Fruit fly (Drosophila melanogaster) Kc167 (cell line): Measurements from ENCODE around the gene ND-B8.

Source experiments
- Myc ChIP-seq: fragments of >200 bp; optimal IDR thresholded peaks from 2 replicates; lab custom pipeline; 2017; ENCODE audit warnings: missing external identifiers
- Sin3A ChIP-seq: fragments of >200 bp; optimal IDR thresholded peaks from 2 replicates; lab custom pipeline; 2018; ENCODE audit warnings: missing external identifiers
- h ChIP-seq: fragments of >200 bp; optimal IDR thresholded peaks from 3 replicates; lab custom pipeline; 2018; ENCODE audit warnings: missing external identifiers
- insv ChIP-seq: fragments of >200 bp; optimal IDR thresholded peaks from 3 replicates; lab custom pipeline; 2018; ENCODE audit warnings: missing external identifiers
- psq ChIP-seq: fragments of >200 bp; optimal IDR thresholded peaks from 2 replicates; lab custom pipeline; 2017; ENCODE audit warnings: missing external identifiers
- ttk ChIP-seq: sonication (Bioruptor generic); optimal IDR thresholded peaks from 2 replicates; lab custom pipeline; 2017; ENCODE audit warnings: missing external identifiers

dm6 chr2L:4475422-4475821, 21.0 kb downstream of the ND-B8 start:
- TF ChIP-seq psq (lab: Kevin White, UChicago) (no peak), ttk (no peak), h (lab: Kevin White, UChicago) (no peak), Myc (lab: Kevin White, UChicago) (no peak), Sin3A (lab: Kevin White, UChicago) (no peak), insv (lab: Kevin White, UChicago) (no peak)
